Worm (Caenorhabditis elegans): ENCODE data around the gene srh-166.

ce11 chrV:20517005-20517404, 8.7 kb downstream of the srh-166 start:
- TF ChIP-seq ctbp-1 (GFP tag; IDR thresholded peaks at IDR 0.05): no peak
- no peak for TF ChIP-seq set-16 (GFP tag; IDR thresholded peaks at IDR 0.05)
- TF ChIP-seq tag-97 (GFP tag; IDR thresholded peaks at IDR 0.05): no peak
- TF ChIP-seq lsy-2 (tag; optimal IDR thresholded peaks at IDR 0.05): no peak
- TF ChIP-seq nhr-237 (tag; optimal IDR thresholded peaks at IDR 0.05): no peak
- TF ChIP-seq fkh-10 (GFP tag; optimal IDR thresholded peaks at IDR 0.05): no peak
- TF ChIP-seq skn-1 (tag; optimal IDR thresholded peaks at IDR 0.05): no peak
- TF ChIP-seq nhr-102 (tag; optimal IDR thresholded peaks at IDR 0.05): no peak
- no peak for TF ChIP-seq madf-5 (GFP tag; IDR thresholded peaks at IDR 0.05)
- TF ChIP-seq egl-27 (tag; optimal IDR thresholded peaks at IDR 0.05): no peak

Data from whole organism, L4 larva.